Fruit fly (Drosophila melanogaster) whole organism: ENCODE results near the gene tsh.

ENCODE experiments used
- CG8478 ChIP-seq: fragments of >200 bp; optimal IDR thresholded peaks from 2 replicates; lab custom pipeline; 2018; ENCODE audit warnings: inconsistent platforms
- Dll ChIP-seq: fragments of >200 bp; optimal IDR thresholded peaks from 2 replicates; lab custom pipeline; 2017
- EcR ChIP-seq, 2 experiments: fragments of >200 bp; optimal IDR thresholded peaks; 2 replicates each; lab custom pipeline; 2017; ENCODE audit warnings: missing biosample characterization in 2 of 2, missing genetic modification characterization in 2 of 2, missing genetic modification reagents in 2 of 2
- pan ChIP-seq: fragments of >200 bp; optimal IDR thresholded peaks from 2 replicates; lab custom pipeline; 2017
- psq ChIP-seq: fragments of >200 bp; optimal IDR thresholded peaks from 2 replicates; lab custom pipeline; 2017
- usp ChIP-seq: fragments of >200 bp; optimal IDR thresholded peaks from 2 replicates; lab custom pipeline; 2017; ENCODE audit warnings: missing biosample characterization, missing genetic modification characterization, mixed read lengths

Gene tsh

DNA sequence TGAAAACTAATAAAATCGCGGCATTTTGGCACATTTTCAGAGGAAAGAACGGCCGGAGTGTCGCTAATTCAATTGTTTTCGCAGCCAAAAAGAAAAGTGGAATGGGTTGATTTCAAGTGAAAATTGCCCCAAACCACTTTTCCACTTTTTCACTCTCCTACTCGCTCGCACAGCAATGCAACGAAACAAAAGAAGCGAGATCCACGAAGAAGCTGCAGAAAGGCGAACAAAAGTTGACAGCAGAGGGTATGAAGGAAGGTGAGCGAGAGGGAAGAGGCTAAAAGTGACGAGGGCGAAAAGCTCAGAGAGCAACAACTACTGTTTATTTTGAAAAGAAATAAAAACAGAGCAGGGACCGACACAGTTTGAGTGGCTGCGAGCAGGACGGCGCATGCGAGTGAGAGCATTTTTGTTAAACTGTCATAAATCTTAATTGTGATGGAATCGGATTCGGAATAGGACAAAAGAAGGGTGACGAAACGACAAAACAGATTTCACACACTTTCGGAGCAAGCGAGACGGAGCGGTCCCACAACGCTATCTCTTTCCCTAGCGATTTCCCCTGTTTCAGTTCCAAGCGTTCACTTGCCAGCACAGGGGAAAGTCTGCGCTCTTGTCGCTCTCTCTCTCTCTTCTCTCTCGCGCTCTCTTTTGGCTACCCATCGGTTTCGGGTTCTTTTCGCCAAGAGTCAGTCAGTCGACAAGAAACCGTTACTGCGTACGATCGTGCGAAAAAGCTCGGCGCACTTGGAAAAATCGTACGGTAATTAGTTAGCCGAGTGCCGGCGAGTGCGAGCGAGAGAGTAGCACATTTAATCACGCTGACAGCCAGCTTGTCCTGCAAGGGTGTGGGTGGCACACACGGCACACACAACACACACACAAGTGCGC, at the start of gene tsh:
TSS of gene tsh (plus strand) at position 694 of the 891 bp plus-strand sequence.
- TF ChIP-seq CG8478 (lab: Kevin White, UChicago) (peak; percentile 22), Dll (lab: Kevin White, UChicago) (peak; percentile 90), usp (GFP tag; lab: Kevin White, UChicago) (no peak)

DNA sequence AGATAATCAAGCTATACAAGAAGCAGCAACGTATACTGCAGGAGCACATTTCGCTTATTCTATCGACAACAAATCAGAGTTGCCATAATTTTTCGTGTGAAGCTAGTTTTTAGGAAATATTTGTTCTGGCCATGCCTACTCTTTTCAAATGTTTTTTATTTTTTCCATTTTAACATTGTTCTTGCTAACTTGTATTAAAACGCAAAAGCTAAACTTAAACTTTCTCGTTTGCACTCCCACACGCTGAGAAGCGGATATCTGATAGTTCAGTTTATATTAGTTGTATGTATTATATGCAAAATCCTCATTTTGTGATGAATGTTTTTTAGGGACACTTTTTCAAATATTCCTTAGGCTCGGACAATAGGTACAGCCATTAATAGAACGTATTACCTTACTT, 44.4 kb upstream of the tsh start, which contains the start of gene CG11630:
TSS of gene CG11630 (minus strand) at position 101 of the 400 bp plus-strand sequence.
- TF ChIP-seq psq (no peak), Dll (lab: Kevin White, UChicago) (no peak), usp (GFP tag; lab: Kevin White, UChicago) (no peak)

DNA sequence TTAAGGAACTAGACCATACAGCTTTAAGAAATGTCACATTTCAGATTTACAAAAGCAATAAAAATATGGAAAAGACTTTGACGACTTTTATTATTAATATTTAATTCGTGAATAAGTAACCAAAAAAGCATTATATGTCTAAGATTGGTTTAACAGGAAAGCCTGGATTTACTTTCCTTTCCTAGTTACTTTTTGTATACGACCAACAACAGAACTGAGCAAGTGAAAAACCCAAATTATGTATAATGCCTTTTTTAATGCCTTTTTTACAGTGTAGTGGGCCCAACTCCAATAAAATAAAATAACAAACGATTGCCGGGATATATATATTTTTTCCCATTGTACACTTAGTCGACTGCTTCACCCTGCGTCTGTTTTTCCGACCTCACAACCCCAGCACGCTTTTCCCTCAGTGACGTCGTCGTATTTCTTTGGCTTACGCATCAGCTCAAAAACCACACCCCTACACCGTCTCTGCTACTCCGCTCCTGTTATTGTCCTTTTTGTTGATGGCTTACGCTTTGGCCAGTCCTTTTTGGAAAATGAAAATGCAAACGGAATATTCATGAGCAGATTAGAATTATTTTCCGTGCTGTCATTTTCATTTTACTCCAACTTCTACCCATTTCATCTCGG, 43.5 kb upstream of the tsh start:
- TF ChIP-seq psq (no peak), pan (lab: Kevin White, UChicago) (no peak), usp (GFP tag; lab: Kevin White, UChicago) (no peak), EcR (GFP tag; optimal IDR thresholded peaks at IDR 0.05; lab: Kevin White, UChicago) (no peak), CG8478 (lab: Kevin White, UChicago) (no peak), Dll (lab: Kevin White, UChicago) (no peak)

DNA sequence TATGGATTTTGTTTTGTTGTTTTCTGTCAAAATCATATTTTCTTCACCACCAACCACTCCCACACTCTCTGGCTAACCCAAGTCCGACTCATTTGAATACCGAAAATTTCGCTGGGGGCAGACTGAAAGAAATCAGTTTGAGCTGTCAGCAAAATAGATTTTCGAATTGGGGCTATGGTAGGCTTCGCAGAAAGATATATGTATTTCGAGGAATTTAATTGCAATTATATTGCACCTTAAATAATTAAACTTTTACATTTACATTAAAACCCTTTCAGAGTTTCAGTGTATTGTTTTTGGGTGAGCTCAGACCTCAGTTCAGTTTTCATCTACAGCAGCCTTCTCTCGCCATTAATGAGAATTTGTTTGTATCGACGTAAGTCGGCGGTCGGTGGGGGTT, 41.4 kb upstream of the tsh start:
- TF ChIP-seq CG8478 (lab: Kevin White, UChicago) (no peak), usp (GFP tag; lab: Kevin White, UChicago) (no peak), psq (no peak), EcR (GFP tag; optimal IDR thresholded peaks at IDR 0.05; lab: Kevin White, UChicago) (no peak), Dll (lab: Kevin White, UChicago) (no peak), pan (lab: Kevin White, UChicago) (no peak)

DNA sequence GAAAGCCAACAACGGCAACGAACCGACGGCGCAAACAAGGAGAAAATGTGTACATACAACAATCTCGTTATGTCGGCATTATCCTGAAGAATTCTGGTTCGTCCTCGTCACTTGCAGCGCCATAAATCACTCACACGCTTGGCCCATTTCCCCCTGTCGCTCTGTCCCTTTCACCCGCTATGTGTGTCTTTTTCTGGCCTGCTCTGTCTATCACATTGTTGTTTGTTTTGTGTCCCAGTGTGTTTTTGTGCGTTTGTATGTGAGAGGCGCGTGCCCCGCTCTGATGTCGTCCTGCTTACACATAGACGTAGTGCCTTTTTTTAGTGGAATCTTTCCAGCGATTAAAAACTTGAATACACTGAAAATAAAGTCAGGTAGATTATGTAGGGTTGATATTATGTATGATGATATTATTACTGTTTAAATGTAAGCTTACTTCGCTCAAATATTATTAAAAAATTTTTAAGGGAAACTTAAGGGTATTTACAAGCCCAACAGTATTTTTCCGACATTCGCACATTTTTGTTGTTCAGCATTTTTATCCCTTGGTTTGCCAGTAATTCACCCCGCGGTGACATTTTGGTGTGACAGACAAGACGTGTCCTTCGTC, 38.8 kb upstream of the tsh start:
- TF ChIP-seq usp (GFP tag; lab: Kevin White, UChicago) (no peak), psq (no peak), pan (lab: Kevin White, UChicago) (no peak), CG8478 (lab: Kevin White, UChicago) (no peak), EcR (GFP tag; optimal IDR thresholded peaks at IDR 0.05; lab: Kevin White, UChicago) (no peak), Dll (lab: Kevin White, UChicago) (no peak)

DNA sequence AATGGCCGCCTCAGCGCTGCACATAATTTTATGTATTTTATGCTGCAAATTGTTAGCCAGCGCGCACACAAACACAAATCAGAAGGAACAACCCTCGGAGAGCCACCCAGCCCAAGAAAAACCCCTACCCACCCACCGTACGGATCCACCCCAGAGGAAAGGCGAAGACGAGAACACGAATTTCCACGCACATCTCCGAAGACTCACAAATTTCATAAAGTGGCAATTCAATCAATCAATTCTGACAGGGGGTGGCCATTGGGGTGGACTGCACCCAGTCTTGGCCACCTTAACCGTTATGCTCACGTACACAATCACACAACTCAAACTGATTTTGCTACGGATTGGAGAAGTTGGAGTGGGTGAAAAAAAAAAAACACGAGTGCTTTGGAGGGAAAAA, 36.4 kb upstream of the tsh start:
- no peak for TF ChIP-seq Dll (lab: Kevin White, UChicago)
- TF ChIP-seq pan (lab: Kevin White, UChicago), result no peak
- no peak for TF ChIP-seq CG8478 (lab: Kevin White, UChicago)
- TF ChIP-seq usp (GFP tag; lab: Kevin White, UChicago), result no peak
- no peak for TF ChIP-seq psq
- no peak for TF ChIP-seq EcR (GFP tag; optimal IDR thresholded peaks at IDR 0.05; lab: Kevin White, UChicago)

DNA sequence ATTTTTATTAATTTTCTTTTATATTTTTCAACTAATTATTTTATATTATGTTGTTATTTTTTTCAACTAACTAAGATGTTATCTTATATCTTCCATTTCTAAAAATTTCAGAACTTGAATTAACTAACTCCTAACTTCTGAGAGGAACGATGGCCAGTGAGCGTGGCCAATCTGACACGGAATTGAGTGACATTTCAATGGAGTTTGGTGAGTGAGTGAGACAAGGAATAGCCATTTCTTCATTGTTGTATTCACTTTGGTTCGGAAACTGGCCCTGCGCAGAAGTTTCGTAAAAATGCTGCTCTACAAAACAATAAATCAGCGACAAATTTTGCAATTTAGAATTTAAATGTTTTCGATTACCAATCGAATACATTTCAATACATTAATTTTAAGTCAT, 35.6 kb upstream of the tsh start:
- TF ChIP-seq EcR (GFP tag; optimal IDR thresholded peaks at IDR 0.05; lab: Kevin White, UChicago) (no peak), Dll (lab: Kevin White, UChicago) (no peak), psq (no peak), pan (lab: Kevin White, UChicago) (no peak), usp (GFP tag; lab: Kevin White, UChicago) (no peak), CG8478 (lab: Kevin White, UChicago) (no peak)

DNA sequence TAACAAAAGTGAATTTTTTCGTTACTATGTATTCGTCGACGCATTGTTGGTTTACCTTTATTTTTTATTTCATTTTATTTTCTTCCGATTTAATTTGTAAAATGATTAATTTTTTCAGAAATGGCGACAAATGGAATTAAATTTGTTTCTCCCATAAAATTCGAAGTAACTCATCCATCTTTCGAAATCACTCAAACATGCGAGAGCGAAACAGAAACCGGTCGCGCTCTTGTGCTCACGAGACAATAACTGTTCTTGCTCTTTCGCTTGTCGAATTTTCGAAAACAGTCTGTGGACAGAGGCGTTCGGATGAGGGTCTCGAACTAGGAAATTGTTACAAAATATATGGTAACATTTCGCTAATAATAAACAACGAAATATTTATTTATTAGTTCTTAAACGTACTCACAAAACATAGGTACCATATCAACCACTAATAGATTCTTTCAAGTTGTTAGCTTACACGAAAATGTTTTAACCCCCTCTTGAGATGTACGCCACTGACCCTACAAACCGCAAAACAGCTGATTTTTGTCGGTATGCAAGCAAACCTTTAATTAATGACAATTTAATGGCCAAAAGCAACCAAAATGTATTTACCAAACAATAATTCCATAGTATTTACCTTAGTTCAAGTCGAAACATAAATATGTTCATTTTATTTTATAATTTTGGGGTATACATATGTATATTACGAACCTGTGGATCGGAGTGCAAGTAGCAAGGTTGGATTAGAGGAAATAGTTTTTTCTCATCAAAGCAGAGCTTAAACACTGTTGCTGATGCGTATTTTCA, 33.6 kb upstream of the tsh start:
- no peak for TF ChIP-seq psq
- no peak for TF ChIP-seq CG8478 (lab: Kevin White, UChicago)

DNA sequence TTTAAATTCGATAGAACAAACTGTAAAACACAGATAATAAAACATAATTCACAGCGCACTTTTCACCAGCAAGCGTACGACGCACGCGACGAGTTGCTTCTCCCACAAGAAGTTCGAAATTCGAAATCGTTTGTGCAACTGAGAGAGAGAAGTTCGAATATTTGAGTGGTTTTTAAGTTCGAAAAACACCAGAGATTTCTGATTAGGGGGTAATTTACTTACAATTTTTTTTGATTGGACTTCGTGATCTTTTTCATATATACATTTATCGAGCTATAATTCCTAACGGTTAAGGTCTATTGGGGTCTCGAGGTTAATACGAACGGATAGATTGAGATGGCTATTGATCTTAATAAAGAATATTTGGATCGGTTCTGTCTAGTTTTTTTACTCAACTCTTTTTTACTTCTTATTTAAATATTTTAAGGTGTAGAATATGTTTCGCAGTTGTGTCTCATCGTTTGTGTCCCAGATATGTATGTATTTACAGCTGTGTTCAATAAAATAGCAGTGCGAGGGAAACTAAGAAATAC, 33.0 kb upstream of the tsh start, which contains the start of gene CG31612:
TSS of gene CG31612 (minus strand) at position 106 of the 533 bp plus-strand sequence.
- TF ChIP-seq CG8478 (lab: Kevin White, UChicago), result no peak
- no peak for TF ChIP-seq usp (GFP tag; lab: Kevin White, UChicago)
- TF ChIP-seq Dll (lab: Kevin White, UChicago), result no peak
- TF ChIP-seq pan (lab: Kevin White, UChicago), result no peak
- TF ChIP-seq psq, result no peak
- no peak for TF ChIP-seq EcR (GFP tag; optimal IDR thresholded peaks at IDR 0.05; lab: Kevin White, UChicago)

DNA sequence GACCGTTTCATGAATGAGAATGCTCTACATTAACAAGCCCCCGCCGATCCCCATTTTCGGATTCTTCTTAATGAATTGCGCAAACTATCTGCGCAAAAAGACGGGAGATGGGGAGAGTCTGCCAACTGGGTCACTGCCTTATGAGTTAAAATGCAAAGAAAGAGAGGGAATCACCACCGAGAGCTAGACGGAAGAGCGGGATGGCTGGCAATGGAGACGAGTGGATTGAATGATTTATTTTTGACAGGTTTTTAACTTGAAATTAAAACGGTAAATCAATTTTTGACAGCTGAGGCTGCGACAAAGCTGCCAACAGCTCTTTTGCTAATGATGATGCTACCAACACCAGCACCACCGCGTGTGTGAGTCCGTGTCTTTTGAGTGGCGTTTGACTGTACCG, 24.3 kb upstream of the tsh start:
- TF ChIP-seq Dll (lab: Kevin White, UChicago), result no peak
- TF ChIP-seq pan (lab: Kevin White, UChicago), result no peak
- no peak for TF ChIP-seq usp (GFP tag; lab: Kevin White, UChicago)
- TF ChIP-seq CG8478 (lab: Kevin White, UChicago), result no peak
- no peak for TF ChIP-seq EcR (GFP tag; optimal IDR thresholded peaks at IDR 0.05; lab: Kevin White, UChicago)
- no peak for TF ChIP-seq psq

DNA sequence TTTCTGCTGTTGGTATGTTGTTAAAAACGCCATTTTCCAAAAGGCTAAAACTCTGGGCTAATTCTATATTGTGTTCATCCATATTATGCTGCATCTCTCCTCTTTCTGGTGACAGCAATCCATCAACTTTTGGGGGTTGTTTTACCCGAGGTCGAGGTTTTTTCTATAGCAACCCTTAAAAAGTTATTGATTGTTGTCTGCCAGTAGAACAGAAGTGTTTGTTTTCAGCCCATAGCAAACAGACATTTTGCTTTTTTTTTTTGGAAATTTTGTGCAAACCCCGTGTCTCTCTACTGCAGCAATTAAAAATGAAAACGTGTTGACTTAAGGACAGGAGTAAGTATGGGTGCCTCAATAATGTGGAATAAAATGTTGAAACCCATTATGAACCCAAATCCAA, 22.0 kb upstream of the tsh start:
- TF ChIP-seq pan (lab: Kevin White, UChicago) (no peak), usp (GFP tag; lab: Kevin White, UChicago) (no peak), Dll (lab: Kevin White, UChicago) (no peak), psq (no peak), CG8478 (lab: Kevin White, UChicago) (no peak), EcR (GFP tag; optimal IDR thresholded peaks at IDR 0.05; lab: Kevin White, UChicago) (no peak)
